Worm (Caenorhabditis elegans): Measurements from ENCODE around the gene tag-281.

DNA sequence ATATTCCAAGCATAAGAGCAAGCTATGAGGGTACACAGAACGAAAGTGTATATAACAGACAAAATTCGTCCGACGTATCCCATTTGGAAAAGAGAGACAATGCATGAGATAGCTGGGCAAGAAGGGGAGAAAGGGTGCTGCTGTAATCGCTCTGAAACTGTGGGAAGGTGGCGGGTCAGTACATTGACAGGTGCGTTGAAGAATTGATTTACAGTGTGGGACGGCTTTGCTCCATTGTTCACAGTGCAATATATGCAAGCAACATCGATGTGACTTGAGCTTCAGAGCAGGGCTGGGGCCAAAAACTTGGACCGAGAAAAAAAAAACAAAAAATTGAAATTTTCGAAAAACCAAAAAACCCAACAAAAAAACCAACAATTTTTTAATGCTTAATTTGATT lies 49.5 kb upstream of the tag-281 start, which contains the start of gene F57G9.3:
- no peak for TF ChIP-seq elt-1 (tag; optimal IDR thresholded peaks at IDR 0.05; ENCODE audit: borderline replicate concordance, insufficient read depth)
- no peak for TF ChIP-seq nhr-12 (tag; optimal IDR thresholded peaks at IDR 0.05)
- TF ChIP-seq unc-62 (GFP tag; optimal IDR thresholded peaks at IDR 0.05): no peak
- no peak for TF ChIP-seq nhr-237 (tag; optimal IDR thresholded peaks at IDR 0.05)
- no peak for TF ChIP-seq ham-2 (GFP tag; optimal IDR thresholded peaks at IDR 0.05)
- TF ChIP-seq mep-1 (tag; optimal IDR thresholded peaks at IDR 0.05): no peak
- TF ChIP-seq ztf-11 (tag; optimal IDR thresholded peaks at IDR 0.05): no peak
- TF ChIP-seq lsy-2 (tag; optimal IDR thresholded peaks at IDR 0.05): no peak
- TF ChIP-seq mab-5 (tag; optimal IDR thresholded peaks at IDR 0.05): no peak
